Fruit fly (Drosophila melanogaster): ENCODE data around the gene ssx.
A peak's percentile ranks its signal among the peaks of the same experiment; 100 is the strongest.

The ssx gene

DNA sequence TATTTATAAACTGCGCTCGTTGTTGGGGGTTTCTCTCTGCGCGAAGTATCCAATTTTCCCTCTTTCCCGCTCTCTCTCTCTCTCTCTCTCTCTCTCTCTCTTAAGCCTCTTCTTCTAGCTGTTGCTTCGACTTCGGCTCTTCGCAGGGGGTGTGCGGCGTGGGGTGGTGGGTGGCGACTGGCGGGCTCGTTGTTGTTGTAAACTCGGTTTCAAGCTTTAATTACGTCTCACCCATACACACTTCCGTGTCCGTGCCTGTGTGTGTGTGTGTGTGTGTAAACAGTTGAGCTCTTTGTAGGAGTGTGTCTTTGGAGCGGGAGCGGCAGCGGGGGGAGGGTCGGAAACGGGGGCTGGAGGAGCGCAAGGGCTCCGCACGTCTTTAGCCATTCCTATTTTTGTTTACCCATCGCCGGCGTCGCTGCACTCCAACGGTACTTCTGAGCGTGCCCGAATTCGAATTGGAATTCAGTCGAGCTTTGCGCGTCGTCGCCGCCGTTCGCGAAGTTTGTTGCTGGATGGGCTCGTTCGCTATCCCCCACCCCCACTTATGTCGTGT, 17.8 kb downstream of the ssx start:
- TF ChIP-seq lab (GFP tag; optimal IDR thresholded peaks at IDR 0.05), result peak; percentile 27
- peak; percentile 8 for TF ChIP-seq PHDP (tag; optimal IDR thresholded peaks at IDR 0.05)
- 0 out of 3 replicates have a peak, but pooled peaks have one; percentile 19 for TF ChIP-seq otp (GFP tag; IDR thresholded peaks at IDR 0.05)
- TF ChIP-seq CG6254 (GFP tag; optimal IDR thresholded peaks at IDR 0.05), result peak; percentile 3
- TF ChIP-seq Aef1 (GFP tag; IDR thresholded peaks at IDR 0.05), result peak; percentile 38; the same call in 1 of the 3 replicates
- TF ChIP-seq cg (GFP tag; optimal IDR thresholded peaks at IDR 0.05), result peak; percentile 78
- TF ChIP-seq sug (tag; optimal IDR thresholded peaks at IDR 0.05), result peak; percentile 86
- TF ChIP-seq ATbp (GFP tag; optimal IDR thresholded peaks at IDR 0.05), result peak; percentile 11
- TF ChIP-seq CG17385 (GFP tag; optimal IDR thresholded peaks at IDR 0.05), result peak; percentile 73
- TF ChIP-seq nom (GFP tag; optimal IDR thresholded peaks at IDR 0.05), result peak; percentile 48
- TF ChIP-seq Eip74EF (GFP tag; optimal IDR thresholded peaks at IDR 0.05), result peak in 1 of 2 experiments; percentile 55
- TF ChIP-seq CG1832 (GFP tag; optimal IDR thresholded peaks at IDR 0.05), result peak; percentile 43
- peak; percentile 79 for TF ChIP-seq Deaf1 (tag; optimal IDR thresholded peaks at IDR 0.05)
- TF ChIP-seq pros (GFP tag; optimal IDR thresholded peaks at IDR 0.05), result peak; percentile 75
- TF ChIP-seq crol (GFP tag; IDR thresholded peaks at IDR 0.05), result peak; percentile 95
- no peak for TF ChIP-seq CG3065 (GFP tag; optimal IDR thresholded peaks at IDR 0.05)
- peak; percentile 8 for TF ChIP-seq Ets65A (GFP tag)
- peak; percentile 67 for TF ChIP-seq z (GFP tag; IDR thresholded peaks at IDR 0.05)
- peak; percentile 58 for TF ChIP-seq ci (GFP tag; IDR thresholded peaks at IDR 0.05)
- no peak for TF ChIP-seq Dip3 (GFP tag; optimal IDR thresholded peaks at IDR 0.05)
- no peak for TF ChIP-seq Antp (GFP tag; optimal IDR thresholded peaks at IDR 0.05)
- peak; percentile 78 for TF ChIP-seq CG4360 (GFP tag; IDR thresholded peaks at IDR 0.05)
- peak; percentile 81 to 86 for TF ChIP-seq Trl (optimal IDR thresholded peaks at IDR 0.05)
- TF ChIP-seq Trl (GFP tag; optimal IDR thresholded peaks at IDR 0.05), result no peak
- TF ChIP-seq scrt (GFP tag; optimal IDR thresholded peaks at IDR 0.05), result peak; percentile 73
- TF ChIP-seq Hr39 (optimal IDR thresholded peaks at IDR 0.05), result no peak
- peak; percentile 52 for TF ChIP-seq kni (GFP tag; optimal IDR thresholded peaks at IDR 0.05)
- TF ChIP-seq Lhr (GFP tag; optimal IDR thresholded peaks at IDR 0.05), result no peak
- TF ChIP-seq E2f1 (GFP tag; IDR thresholded peaks at IDR 0.05), result no peak
- no peak for TF ChIP-seq ind (GFP tag; optimal IDR thresholded peaks at IDR 0.05)
- TF ChIP-seq CG8765 (GFP tag; IDR thresholded peaks at IDR 0.05), result no peak
- TF ChIP-seq nerfin-1 (tag; optimal IDR thresholded peaks at IDR 0.05), result peak; percentile 5
- no peak for TF ChIP-seq Atf-2 (GFP tag; optimal IDR thresholded peaks at IDR 0.05)
- TF ChIP-seq CG9817 (tag; optimal IDR thresholded peaks at IDR 0.05), result no peak
- TF ChIP-seq CG10543 (GFP tag; optimal IDR thresholded peaks at IDR 0.05), result peak; percentile 65
- TF ChIP-seq Adf1 (GFP tag; IDR thresholded peaks at IDR 0.05), result peak; percentile 51
- 0 out of 4 replicates have a peak, but pooled peaks have one; percentile 30 for TF ChIP-seq chinmo (GFP tag; IDR thresholded peaks at IDR 0.05; ENCODE audit: partially characterized antibody)
- TF ChIP-seq Lpt (GFP tag; optimal IDR thresholded peaks at IDR 0.05), result peak; percentile 70
- peak; percentile 36; the same call in 1 of the 3 replicates for TF ChIP-seq Doc3 (GFP tag; IDR thresholded peaks at IDR 0.05; ENCODE audit: partially characterized antibody)
- no peak for TF ChIP-seq CG17912 (GFP tag; optimal IDR thresholded peaks at IDR 0.05)

DNA sequence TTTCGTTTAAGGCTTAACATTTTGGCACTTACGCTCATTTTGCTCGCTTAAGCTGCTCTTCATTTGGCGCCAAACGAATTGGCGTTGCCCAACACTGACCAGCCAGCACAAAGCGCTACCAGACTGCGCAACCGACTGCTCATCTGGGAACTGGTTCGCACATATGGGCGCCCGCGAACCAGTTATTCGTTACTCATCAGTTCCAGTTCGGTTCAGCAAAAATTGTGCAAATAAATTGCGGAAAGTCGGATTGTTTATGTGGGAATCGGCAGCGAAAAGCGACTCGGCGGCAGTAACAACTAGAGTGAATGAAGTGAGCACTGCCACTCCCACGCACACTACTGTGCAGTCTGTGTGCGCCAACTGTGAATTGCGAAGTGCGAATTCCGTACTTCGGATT, 22.5 kb downstream of the ssx start, which contains the start of gene Rilpl:
Gene Rilpl (plus strand): TSS at position 180 of the 400 bp plus-strand sequence.
- TF ChIP-seq CG7271 (tag; optimal IDR thresholded peaks at IDR 0.05), result no peak
- no peak for TF ChIP-seq Doc2 (GFP tag; IDR thresholded peaks at IDR 0.05)
- TF ChIP-seq Elba2 (GFP tag; optimal IDR thresholded peaks at IDR 0.05), result no peak
- no peak for TF ChIP-seq chn (GFP tag; optimal IDR thresholded peaks at IDR 0.05)
- TF ChIP-seq Scr (GFP tag; IDR thresholded peaks at IDR 0.05; ENCODE audit: partially characterized antibody), result peak; percentile 53
- no peak for TF ChIP-seq Asciz (GFP tag; optimal IDR thresholded peaks at IDR 0.05)
- no peak for TF ChIP-seq CG1602 (GFP tag; optimal IDR thresholded peaks at IDR 0.05)
- peak; percentile 53; the same call in 1 of the 2 replicates for TF ChIP-seq inv (GFP tag; IDR thresholded peaks at IDR 0.05; ENCODE audit: partially characterized antibody)
- TF ChIP-seq lab (GFP tag; optimal IDR thresholded peaks at IDR 0.05), result peak; percentile 39
- TF ChIP-seq CG7963 (GFP tag; IDR thresholded peaks at IDR 0.05; ENCODE audit: partially characterized antibody), result 0 out of 3 replicates have a peak, but pooled peaks have one; percentile 46
- TF ChIP-seq cwo (GFP tag; optimal IDR thresholded peaks at IDR 0.05), result no peak
- TF ChIP-seq CG6683 (GFP tag; optimal IDR thresholded peaks at IDR 0.05), result no peak
- no peak for TF ChIP-seq Dip3 (GFP tag; optimal IDR thresholded peaks at IDR 0.05)
- no peak for TF ChIP-seq aop (GFP tag; IDR thresholded peaks at IDR 0.05)

All from whole organism, embryonic.